Fruit fly (Drosophila melanogaster) whole organism, embryonic: ENCODE measurements around the gene pnt.
A peak's percentile ranks its signal among the peaks of the same experiment; 100 is the strongest.

Source experiments
- Atf3 ChIP-seq: fragments of 200-800 bp; sonication (Bioruptor generic); optimal IDR thresholded peaks from 3 replicates; lab custom pipeline; 2016; ENCODE audit warnings: missing biosample characterization, missing genetic modification characterization
- CG10147 ChIP-seq: fragments of 200-800 bp; sonication (Bioruptor generic); optimal IDR thresholded peaks from 2 replicates; lab custom pipeline; 2019; ENCODE audit warnings: missing biosample characterization, mild to moderate bottlenecking, missing genetic modification characterization, moderate library complexity
- CG10959 ChIP-seq: fragments of 200-800 bp; sonication (Bioruptor generic); IDR thresholded peaks from 2 replicates; pipeline ENCODE4 v1.3.6; 2022; ENCODE audit warnings: missing biosample characterization, missing genetic modification characterization
- CG11504 ChIP-seq: fragments of 200-800 bp; sonication (Bioruptor generic); optimal IDR thresholded peaks from 3 replicates; lab custom pipeline; 2019; ENCODE audit warnings: missing biosample characterization, mild to moderate bottlenecking, missing genetic modification characterization, moderate library complexity
- CG11696 ChIP-seq: fragments of 200-800 bp; sonication (Bioruptor generic); IDR thresholded peaks from 2 replicates; pipeline ENCODE4 v1.3.6; 2022; ENCODE audit warnings: missing biosample characterization, missing genetic modification characterization
- CG1233 ChIP-seq: fragments of 200-800 bp; sonication (Bioruptor generic); optimal IDR thresholded peaks from 4 replicates; lab custom pipeline; 2018; ENCODE audit warnings: missing biosample characterization, mild to moderate bottlenecking, missing genetic modification characterization
- CG12391 ChIP-seq: fragments of 200-800 bp; sonication (Bioruptor generic); optimal IDR thresholded peaks from 3 replicates; lab custom pipeline; 2018; ENCODE audit warnings: missing biosample characterization, mild to moderate bottlenecking, missing genetic modification characterization, moderate library complexity
- CG13894 ChIP-seq: fragments of 200-800 bp; sonication (Bioruptor generic); optimal IDR thresholded peaks from 3 replicates; lab custom pipeline; 2018; ENCODE audit warnings: missing biosample characterization, mild to moderate bottlenecking, missing genetic modification characterization, moderate library complexity
- CG16815 ChIP-seq: fragments of 200-800 bp; sonication (Bioruptor generic); optimal IDR thresholded peaks from 3 replicates; lab custom pipeline; 2017; ENCODE audit warnings: missing biosample characterization, mild to moderate bottlenecking, missing genetic modification characterization
- CG17328 ChIP-seq: fragments of 200-800 bp; sonication (Bioruptor generic); IDR thresholded peaks from 2 replicates; pipeline ENCODE4 v1.3.6; 2022; ENCODE audit warnings: missing biosample characterization, missing genetic modification characterization
- CG18619 ChIP-seq: fragments of 200-800 bp; sonication (Bioruptor generic); optimal IDR thresholded peaks from 3 replicates; lab custom pipeline; 2017; ENCODE audit warnings: missing biosample characterization, mild to moderate bottlenecking, missing genetic modification characterization
- CG2120 ChIP-seq: fragments of 200-800 bp; sonication (Bioruptor generic); optimal IDR thresholded peaks from 3 replicates; lab custom pipeline; 2016; ENCODE audit warnings: missing biosample characterization, missing genetic modification characterization
- CG31365 ChIP-seq: fragments of 200-800 bp; sonication (Bioruptor generic); optimal IDR thresholded peaks from 2 replicates; lab custom pipeline; 2018; ENCODE audit warnings: missing biosample characterization, mild to moderate bottlenecking, missing genetic modification characterization
- CG3847 ChIP-seq: fragments of 200-800 bp; sonication (Bioruptor generic); IDR thresholded peaks from 2 replicates; pipeline ENCODE4 v1.3.6; 2022; ENCODE audit warnings: missing biosample characterization, missing genetic modification characterization
- CG4730 ChIP-seq: fragments of 200-800 bp; sonication (Bioruptor generic); IDR thresholded peaks from 2 replicates; pipeline ENCODE4 v1.3.6; 2022; ENCODE audit warnings: missing biosample characterization, missing genetic modification characterization
- CG6272 ChIP-seq: fragments of 200-800 bp; sonication (Bioruptor generic); IDR thresholded peaks from 2 replicates; pipeline ENCODE4 v1.3.6; 2022; ENCODE audit warnings: missing biosample characterization, missing genetic modification characterization
- CG7357 ChIP-seq: fragments of 200-800 bp; sonication (Bioruptor generic); IDR thresholded peaks from 3 replicates; pipeline ENCODE4 v1.3.6; 2022; ENCODE audit warnings: missing biosample characterization, missing genetic modification characterization
- CG9215 ChIP-seq: fragments of 200-800 bp; sonication (Bioruptor generic); IDR thresholded peaks from 2 replicates; pipeline ENCODE4 v1.3.6; 2022; ENCODE audit warnings: missing biosample characterization, missing genetic modification characterization
- Drgx ChIP-seq: fragments of 200-800 bp; sonication (Bioruptor generic); IDR thresholded peaks from 2 replicates; pipeline ENCODE4 v1.3.6; 2022; ENCODE audit warnings: missing biosample characterization, missing genetic modification characterization
- ERR ChIP-seq: fragments of 200-800 bp; sonication (Bioruptor generic); optimal IDR thresholded peaks from 2 replicates; lab custom pipeline; 2016; ENCODE audit warnings: missing biosample characterization, missing genetic modification characterization
- Ets65A ChIP-seq: fragments of 200-800 bp; sonication (Bioruptor generic); peaks from one replicate; lab custom pipeline; 2016; ENCODE audit warnings: missing biosample characterization, missing genetic modification characterization
- Gug ChIP-seq: fragments of 200-800 bp; sonication (Bioruptor generic); IDR thresholded peaks from 4 replicates; pipeline ENCODE4 v1.3.6; 2022; ENCODE audit warnings: missing biosample characterization, missing genetic modification characterization
- Kr ChIP-seq: fragments of 200-800 bp; sonication (Bioruptor generic); optimal IDR thresholded peaks from 2 replicates; lab custom pipeline; 2017; ENCODE audit warnings: missing biosample characterization, mild to moderate bottlenecking, missing genetic modification characterization
- Med ChIP-seq: fragments of 200-800 bp; sonication (Bioruptor generic); peaks from one replicate; lab custom pipeline; 2016; ENCODE audit warnings: missing biosample characterization, missing genetic modification characterization, mild to moderate bottlenecking, inconsistent platforms, moderate library complexity
- NC2β ChIP-seq: fragments of 200-800 bp; sonication (Bioruptor generic); optimal IDR thresholded peaks from 2 replicates; lab custom pipeline; 2016; ENCODE audit warnings: missing biosample characterization, missing genetic modification characterization
- Oli ChIP-seq: fragments of 200-800 bp; sonication (Bioruptor generic); optimal IDR thresholded peaks from 2 replicates; lab custom pipeline; 2018; ENCODE audit warnings: missing biosample characterization, mild to moderate bottlenecking, missing genetic modification characterization, moderate library complexity
- Ptx1 ChIP-seq: fragments of 200-800 bp; sonication (Bioruptor generic); IDR thresholded peaks from 2 replicates; pipeline ENCODE4 v1.3.6; 2022; ENCODE audit warnings: missing biosample characterization, missing genetic modification characterization
- Scr ChIP-seq: fragments of 200-800 bp; sonication (Bioruptor generic); IDR thresholded peaks from 2 replicates; pipeline ENCODE4 v1.3.6; 2022; ENCODE audit warnings: missing biosample characterization, missing genetic modification characterization; ENCODE audit not compliant: partially characterized antibody
- Side ChIP-seq: fragments of 200-800 bp; sonication (Bioruptor generic); optimal IDR thresholded peaks from 2 replicates; lab custom pipeline; 2016; ENCODE audit warnings: missing biosample characterization, missing genetic modification characterization
- TFAM ChIP-seq: fragments of 200-800 bp; sonication (Bioruptor generic); optimal IDR thresholded peaks from 2 replicates; lab custom pipeline; 2017; ENCODE audit warnings: missing biosample characterization, missing genetic modification characterization, inconsistent platforms
- ara ChIP-seq: fragments of 200-800 bp; sonication (Bioruptor generic); IDR thresholded peaks from 2 replicates; pipeline ENCODE4 v1.3.6; 2022; ENCODE audit warnings: missing biosample characterization, missing genetic modification characterization
- bowl ChIP-seq: fragments of 200-800 bp; sonication (Bioruptor generic); IDR thresholded peaks from 2 replicates; pipeline ENCODE4 v1.3.6; 2022; ENCODE audit warnings: missing biosample characterization, missing genetic modification characterization
- bsh ChIP-seq, 2 experiments: fragments of 200-800 bp; sonication (Bioruptor generic); optimal IDR thresholded peaks; 2 replicates each; lab custom pipeline; 2017 to 2018; ENCODE audit warnings: mild to moderate bottlenecking in 2 of 2, missing biosample characterization in 2 of 2, missing genetic modification characterization in 2 of 2, moderate library complexity in 1 of 2
- cad ChIP-seq: fragments of >200 bp; optimal IDR thresholded peaks from 2 replicates; lab custom pipeline; 2017; ENCODE audit warnings: missing biosample characterization, missing genetic modification characterization
- cas ChIP-seq: fragments of 200-800 bp; sonication (Bioruptor generic); IDR thresholded peaks from 2 replicates; pipeline ENCODE4 v1.3.6; 2022; ENCODE audit warnings: missing biosample characterization, missing genetic modification characterization
- cato ChIP-seq: fragments of 200-800 bp; sonication (Bioruptor generic); optimal IDR thresholded peaks from 2 replicates; lab custom pipeline; 2016; ENCODE audit warnings: missing biosample characterization, missing genetic modification characterization, borderline replicate concordance
- emc ChIP-seq: fragments of 200-800 bp; sonication (Bioruptor generic); optimal IDR thresholded peaks from 2 replicates; lab custom pipeline; 2016; ENCODE audit warnings: missing biosample characterization, missing genetic modification characterization
- ewg ChIP-seq: fragments of 200-800 bp; sonication (Bioruptor generic); optimal IDR thresholded peaks from 3 replicates; lab custom pipeline; 2017; ENCODE audit warnings: mild to moderate bottlenecking, missing biosample characterization, missing genetic modification reagents, missing genetic modification characterization
- eyg ChIP-seq: fragments of 200-800 bp; sonication (Bioruptor generic); optimal IDR thresholded peaks from 3 replicates; lab custom pipeline; 2016; ENCODE audit warnings: missing biosample characterization, missing genetic modification characterization
- gem ChIP-seq: fragments of 200-800 bp; sonication (Bioruptor generic); optimal IDR thresholded peaks from 2 replicates; lab custom pipeline; 2019; ENCODE audit warnings: missing biosample characterization, mild to moderate bottlenecking, missing genetic modification characterization, moderate library complexity
- grau ChIP-seq: fragments of 200-800 bp; optimal IDR thresholded peaks from 3 replicates; lab custom pipeline; 2019; ENCODE audit warnings: missing biosample characterization, mild to moderate bottlenecking, missing genetic modification characterization, moderate library complexity
- ham ChIP-seq: fragments of 200-800 bp; sonication (Bioruptor generic); IDR thresholded peaks from 2 replicates; pipeline ENCODE4 v1.3.6; 2022; ENCODE audit warnings: missing biosample characterization, missing genetic modification characterization
- lilli ChIP-seq: fragments of 200-800 bp; sonication (Bioruptor generic); optimal IDR thresholded peaks from 3 replicates; lab custom pipeline; 2016; ENCODE audit warnings: missing biosample characterization, missing genetic modification characterization
- luna ChIP-seq: fragments of 200-800 bp; sonication (Bioruptor generic); optimal IDR thresholded peaks from 2 replicates; lab custom pipeline; 2016; ENCODE audit warnings: missing biosample characterization, missing genetic modification characterization
- maf-S ChIP-seq: fragments of 200-800 bp; sonication (Bioruptor generic); optimal IDR thresholded peaks from 2 replicates; lab custom pipeline; 2016; ENCODE audit warnings: missing biosample characterization, missing genetic modification characterization
- nmo ChIP-seq: fragments of 200-800 bp; sonication (Bioruptor generic); optimal IDR thresholded peaks from 2 replicates; lab custom pipeline; 2018; ENCODE audit warnings: missing biosample characterization, mild to moderate bottlenecking, missing genetic modification characterization, moderate library complexity
- pzg ChIP-seq: fragments of 200-800 bp; sonication (Bioruptor generic); optimal IDR thresholded peaks from 3 replicates; lab custom pipeline; 2018; ENCODE audit warnings: missing biosample characterization, mild to moderate bottlenecking, missing genetic modification characterization, moderate library complexity
- sens ChIP-seq: fragments of 200-800 bp; sonication (Bioruptor generic); peaks from one replicate; lab custom pipeline; 2016; ENCODE audit warnings: missing biosample characterization, missing genetic modification characterization
- stc ChIP-seq: fragments of 200-800 bp; sonication (Bioruptor generic); IDR thresholded peaks from 2 replicates; pipeline ENCODE4 v1.3.6; 2022; ENCODE audit warnings: missing biosample characterization, missing genetic modification characterization
- tin ChIP-seq: fragments of 200-800 bp; sonication (Bioruptor generic); optimal IDR thresholded peaks from 3 replicates; lab custom pipeline; 2016; ENCODE audit warnings: missing biosample characterization, missing genetic modification characterization
- unc-4 ChIP-seq: fragments of 200-800 bp; sonication (Bioruptor generic); IDR thresholded peaks from 2 replicates; pipeline ENCODE4 v1.3.6; 2022; ENCODE audit warnings: missing biosample characterization, missing genetic modification characterization; ENCODE audit not compliant: partially characterized antibody
- zen ChIP-seq: fragments of 200-800 bp; sonication (Bioruptor generic); optimal IDR thresholded peaks from 3 replicates; lab custom pipeline; 2018; ENCODE audit warnings: missing biosample characterization, mild to moderate bottlenecking, missing genetic modification characterization, moderate library complexity

The pnt gene

dm6 chr3R:23368235-23368634 is 22.3 kb upstream of the pnt start (continued):
- no peak for TF ChIP-seq ewg
- no peak for TF ChIP-seq zen
- 0 out of 2 replicates have a peak, but pooled peaks have one; percentile 23 for TF ChIP-seq Drgx
- no peak for TF ChIP-seq Gug
- TF ChIP-seq CG2120: no peak
- no peak for TF ChIP-seq CG13894 (tag; lab: Kevin White, UChicago)
- no peak for TF ChIP-seq ERR
- TF ChIP-seq Side (GFP tag; lab: Kevin White, UChicago): no peak
- TF ChIP-seq CG12391 (tag; lab: Kevin White, UChicago): no peak
- no peak for TF ChIP-seq luna
- no peak for TF ChIP-seq bowl (GFP tag; lab: Robert Waterston, UW)
- no peak for TF ChIP-seq CG10147
- TF ChIP-seq pzg (GFP tag; lab: Kevin White, UChicago): no peak
- TF ChIP-seq Atf3 (GFP tag; lab: Kevin White, UChicago): no peak
- no peak for TF ChIP-seq stc
- no peak for TF ChIP-seq maf-S
- TF ChIP-seq CG11504 (tag; lab: Kevin White, UChicago): peak; percentile 19
- no peak for TF ChIP-seq ara (GFP tag; lab: Robert Waterston, UW)
- TF ChIP-seq CG10959 (GFP tag; lab: Robert Waterston, UW): no peak
- no peak for TF ChIP-seq ham (GFP tag; lab: Robert Waterston, UW)
- peak; percentile 7 for TF ChIP-seq gem
- no peak for TF ChIP-seq Scr (GFP tag; lab: Robert Waterston, UW)
- TF ChIP-seq sens (GFP tag; lab: Kevin White, UChicago): peak; percentile 63
- TF ChIP-seq eyg (GFP tag; lab: Kevin White, UChicago): no peak
- TF ChIP-seq CG9215 (GFP tag; lab: Robert Waterston, UW): no peak
- TF ChIP-seq cato (GFP tag; lab: Kevin White, UChicago): no peak
- no peak for TF ChIP-seq nmo (GFP tag; lab: Kevin White, UChicago)

dm6 chr3R:23367540-23367939 is 21.6 kb upstream of the pnt start:
- TF ChIP-seq bsh (GFP tag; optimal IDR thresholded peaks at IDR 0.05; lab: Kevin White, UChicago) (peak in 1 of 2 experiments; percentile 5), CG11696 (GFP tag; lab: Robert Waterston, UW) (no peak), CG1233 (GFP tag; lab: Kevin White, UChicago) (no peak), cas (GFP tag; lab: Robert Waterston, UW) (no peak), ham (GFP tag; lab: Robert Waterston, UW) (no peak), cad (GFP tag; lab: Kevin White, UChicago) (no peak), CG3847 (no peak), tin (GFP tag; lab: Kevin White, UChicago) (no peak), CG18619 (GFP tag; lab: Kevin White, UChicago) (no peak), Gug (no peak), emc (GFP tag; lab: Kevin White, UChicago) (no peak), CG7357 (GFP tag; lab: Robert Waterston, UW) (no peak), grau (tag; lab: Kevin White, UChicago) (no peak), NC2β (GFP tag; lab: Kevin White, UChicago) (no peak), Ets65A (GFP tag; lab: Kevin White, UChicago) (peak; percentile 79), Kr (GFP tag; lab: Kevin White, UChicago) (no peak), Drgx (peak; percentile 38)

DNA sequence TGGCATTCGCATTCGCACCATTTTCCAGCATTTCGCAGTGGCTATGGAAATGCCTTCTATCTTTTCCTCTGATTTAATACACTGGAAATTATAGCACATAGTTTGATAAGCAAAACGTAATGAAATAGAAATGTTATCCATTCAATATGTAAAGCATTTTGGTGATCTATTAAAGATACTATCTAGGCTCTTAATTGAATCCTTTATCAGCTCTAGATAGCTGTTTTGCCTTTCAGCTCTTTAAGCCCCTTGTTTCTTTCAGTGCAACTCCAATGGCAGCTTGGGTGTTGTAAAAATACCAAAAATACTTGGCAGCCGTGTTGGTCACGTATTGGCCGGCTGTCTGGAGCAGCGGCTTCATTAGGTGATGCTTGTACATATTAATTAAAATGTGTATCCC is 19.1 kb upstream of the pnt start:
- TF ChIP-seq CG6272 (GFP tag; lab: Robert Waterston, UW) (no peak), TFAM (no peak), unc-4 (GFP tag; lab: Robert Waterston, UW) (no peak), CG16815 (GFP tag; lab: Kevin White, UChicago) (no peak), CG4730 (0 out of 2 replicates have a peak, but pooled peaks have one; percentile 15), Oli (tag; lab: Kevin White, UChicago) (peak; percentile 6), CG11504 (tag; lab: Kevin White, UChicago) (peak; percentile 20), lilli (GFP tag; lab: Kevin White, UChicago) (no peak), CG31365 (no peak), CG17328 (no peak), Med (GFP tag; lab: Kevin White, UChicago) (peak; percentile 56), Ptx1 (GFP tag; lab: Robert Waterston, UW) (0 out of 2 replicates have a peak, but pooled peaks have one; percentile 20)
